Worm (Caenorhabditis elegans) whole organism, L1 larva: ENCODE measurements around the gene T11F9.7.
A peak's percentile ranks its signal among the peaks of the same experiment; 100 is the strongest.

Source experiments
- alr-1 ChIP-seq: fragments of 200-800 bp; sonication (Bioruptor generic); optimal IDR thresholded peaks from 2 replicates; lab custom pipeline; 2018; ENCODE audit warnings: borderline replicate concordance, mild to moderate bottlenecking, missing genetic modification characterization, missing compliant biosample characterization
- aly-2 ChIP-seq: fragments of 150-350 bp; optimal IDR thresholded peaks from 2 replicates; lab custom pipeline; 2014; ENCODE audit warnings: missing biosample characterization, missing genetic modification characterization
- ama-1 ChIP-seq: fragments of 150-350 bp; optimal IDR thresholded peaks from 2 replicates; lab custom pipeline; 2014
- ceh-82 ChIP-seq, 3 experiments: fragments of 150-350 bp in 1 of 3; sonication (generic microtip) in 2 of 3; optimal IDR thresholded peaks; 2 replicates each; lab custom pipeline; 2014 to 2017; ENCODE audit warnings: missing biosample characterization in 3 of 3, missing genetic modification characterization in 3 of 3
- ceh-90 ChIP-seq: sonication (generic microtip); optimal IDR thresholded peaks from 2 replicates; lab custom pipeline; 2016; ENCODE audit warnings: missing genetic modification characterization, missing compliant biosample characterization
- ces-1 ChIP-seq: fragments of 150-350 bp; optimal IDR thresholded peaks from 2 replicates; lab custom pipeline; 2014; ENCODE audit warnings: missing biosample characterization, missing genetic modification reagents, missing genetic modification characterization
- efl-1 ChIP-seq, 4 experiments: fragments of 150-350 bp; optimal IDR thresholded peaks in 3 of 4; peaks in 1 of 4; 1 replicate in 1 of 4; 2 replicates in 3 of 4; lab custom pipeline; 2014; ENCODE audit warnings: missing biosample characterization in 2 of 4, missing genetic modification characterization in 2 of 4, missing genetic modification reagents in 2 of 4
- efl-3 ChIP-seq: fragments of 200-800 bp; sonication (Bioruptor generic); optimal IDR thresholded peaks from 2 replicates; lab custom pipeline; 2018; ENCODE audit warnings: mild to moderate bottlenecking, missing genetic modification characterization, missing compliant biosample characterization
- elt-3 ChIP-seq, 6 experiments: fragments of 150-350 bp in 1 of 6; sonication (generic microtip); optimal IDR thresholded peaks; 2 replicates each; lab custom pipeline; 2017 to 2018; ENCODE audit warnings: missing biosample characterization in 6 of 6, missing genetic modification characterization in 6 of 6, inconsistent platforms in 1 of 6
- fkh-10 ChIP-seq: sonication (generic microtip); optimal IDR thresholded peaks from 2 replicates; lab custom pipeline; 2017; ENCODE audit warnings: missing biosample characterization, missing genetic modification reagents, missing genetic modification characterization
- irx-1 ChIP-seq: sonication (generic microtip); optimal IDR thresholded peaks from 2 replicates; lab custom pipeline; 2016; ENCODE audit warnings: missing genetic modification characterization, missing compliant biosample characterization
- lin-13 ChIP-seq: fragments of 150-350 bp; optimal IDR thresholded peaks from 2 replicates; lab custom pipeline; 2014; ENCODE audit warnings: missing biosample characterization, missing genetic modification reagents, missing genetic modification characterization
- lin-14 ChIP-seq: fragments of 200-800 bp; sonication (Bioruptor generic); optimal IDR thresholded peaks from 2 replicates; lab custom pipeline; 2018; ENCODE audit warnings: mild to moderate bottlenecking, missing genetic modification characterization, moderate library complexity, missing compliant biosample characterization
- lin-15B ChIP-seq: fragments of 150-350 bp; sonication (generic microtip); optimal IDR thresholded peaks from 3 replicates; lab custom pipeline; 2014; ENCODE audit warnings: missing biosample characterization, missing genetic modification characterization
- lsy-2 ChIP-seq, 2 experiments: fragments of 150-350 bp; optimal IDR thresholded peaks; 2 replicates each; lab custom pipeline; 2014; ENCODE audit warnings: missing biosample characterization in 2 of 2, missing genetic modification characterization in 2 of 2
- mef-2 ChIP-seq: fragments of 150-350 bp; optimal IDR thresholded peaks from 2 replicates; lab custom pipeline; 2014; ENCODE audit warnings: missing biosample characterization, missing genetic modification characterization
- nhr-12 ChIP-seq: sonication (generic microtip); optimal IDR thresholded peaks from 2 replicates; lab custom pipeline; 2017; ENCODE audit warnings: missing biosample characterization, missing genetic modification characterization
- nhr-19 ChIP-seq: fragments of 200-800 bp; sonication (Bioruptor generic); conservative IDR thresholded peaks from 2 replicates; pipeline ENCODE4 v1.3.6; 2022; ENCODE audit warnings: missing genetic modification characterization, missing compliant biosample characterization
- nhr-237 ChIP-seq: fragments of 150-350 bp; optimal IDR thresholded peaks from 2 replicates; lab custom pipeline; 2014; ENCODE audit warnings: missing biosample characterization, missing genetic modification characterization
- nhr-47 ChIP-seq: sonication (generic microtip); optimal IDR thresholded peaks from 2 replicates; lab custom pipeline; 2016; ENCODE audit warnings: mild to moderate bottlenecking, missing genetic modification characterization, moderate library complexity, missing compliant biosample characterization
- nhr-77 ChIP-seq: fragments of 150-350 bp; optimal IDR thresholded peaks from 2 replicates; lab custom pipeline; 2014; ENCODE audit warnings: missing biosample characterization, missing genetic modification characterization
- nhr-84 ChIP-seq: sonication (generic microtip); optimal IDR thresholded peaks from 2 replicates; lab custom pipeline; 2017; ENCODE audit warnings: missing biosample characterization, missing genetic modification characterization
- pag-3 ChIP-seq: sonication (generic microtip); optimal IDR thresholded peaks from 2 replicates; lab custom pipeline; 2017; ENCODE audit warnings: missing genetic modification characterization, mild to moderate bottlenecking, missing compliant biosample characterization, antibody characterized with exemption, borderline replicate concordance; ENCODE audit not compliant: insufficient read depth
- pax-3 ChIP-seq: fragments of 200-800 bp; sonication (Bioruptor generic); optimal IDR thresholded peaks from 2 replicates; lab custom pipeline; 2018; ENCODE audit warnings: mild to moderate bottlenecking, missing genetic modification characterization, moderate library complexity, missing compliant biosample characterization
- pqm-1 ChIP-seq: sonication (generic microtip); optimal IDR thresholded peaks from 3 replicates; lab custom pipeline; 2017; ENCODE audit warnings: missing biosample characterization, missing genetic modification characterization
- snu-23 ChIP-seq: sonication (generic microtip); optimal IDR thresholded peaks from 2 replicates; lab custom pipeline; 2016; ENCODE audit warnings: missing genetic modification characterization, missing compliant biosample characterization
- sox-4 ChIP-seq: sonication (generic microtip); optimal IDR thresholded peaks from 2 replicates; lab custom pipeline; 2016; ENCODE audit warnings: missing genetic modification characterization, missing compliant biosample characterization
- swsn-7 ChIP-seq: sonication (generic microtip); optimal IDR thresholded peaks from 2 replicates; lab custom pipeline; 2016; ENCODE audit warnings: missing genetic modification characterization, missing compliant biosample characterization
- tlp-1 ChIP-seq: fragments of 150-350 bp; optimal IDR thresholded peaks from 2 replicates; lab custom pipeline; 2014; ENCODE audit warnings: missing biosample characterization, missing genetic modification characterization
- unc-130 ChIP-seq: fragments of 150-350 bp; optimal IDR thresholded peaks from 2 replicates; lab custom pipeline; 2017; ENCODE audit warnings: missing biosample characterization, missing genetic modification characterization, inconsistent platforms
- unc-86 ChIP-seq: sonication (generic microtip); optimal IDR thresholded peaks from 2 replicates; lab custom pipeline; 2016; ENCODE audit warnings: missing genetic modification characterization, missing compliant biosample characterization
- unc-98 ChIP-seq: fragments of 200-800 bp; sonication (Bioruptor generic); IDR thresholded peaks from 2 replicates; pipeline ENCODE4 v1.3.6; 2022; ENCODE audit warnings: missing genetic modification characterization, missing compliant biosample characterization
- xbp-1 ChIP-seq: sonication (generic microtip); optimal IDR thresholded peaks from 2 replicates; lab custom pipeline; 2016; ENCODE audit warnings: missing genetic modification characterization, missing compliant biosample characterization
- zag-1 ChIP-seq: fragments of 150-350 bp; optimal IDR thresholded peaks from 2 replicates; lab custom pipeline; 2014; ENCODE audit warnings: missing biosample characterization, missing genetic modification characterization
- zip-4 ChIP-seq: fragments of 200-800 bp; sonication (Bioruptor generic); optimal IDR thresholded peaks from 2 replicates; lab custom pipeline; 2018; ENCODE audit warnings: mild to moderate bottlenecking, missing genetic modification characterization, moderate library complexity, missing compliant biosample characterization
- ztf-11 ChIP-seq, 2 experiments: sonication (generic microtip); optimal IDR thresholded peaks; 2 replicates each; lab custom pipeline; 2016 to 2017; ENCODE audit warnings: missing genetic modification characterization in 2 of 2, missing biosample characterization in 1 of 2, missing compliant biosample characterization in 1 of 2

Gene T11F9.7

DNA sequence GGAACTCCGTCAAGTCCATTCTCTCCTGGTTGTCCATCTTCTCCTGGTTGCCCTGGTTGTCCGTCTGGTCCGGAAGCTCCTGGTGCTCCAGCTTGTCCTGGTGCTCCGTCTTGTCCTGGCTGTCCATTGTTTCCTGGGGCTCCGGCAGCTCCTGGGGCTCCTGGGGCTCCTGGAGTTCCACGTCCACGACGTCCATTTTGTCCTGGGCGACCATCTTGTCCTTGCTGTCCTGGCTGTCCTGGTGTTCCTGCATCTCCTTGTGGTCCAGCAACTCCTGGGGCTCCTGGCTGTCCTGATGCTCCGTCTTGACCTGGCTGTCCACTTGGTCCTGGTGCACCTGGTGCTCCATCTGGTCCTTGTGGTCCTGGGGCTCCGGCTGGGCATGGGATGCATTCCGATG is 26.3 kb upstream of the T11F9.7 start:
- TF ChIP-seq aly-2 (tag; lab: Kevin White, UChicago) = no peak
- no peak for TF ChIP-seq nhr-12 (tag; lab: Kevin White, UChicago)
- no peak for TF ChIP-seq nhr-84 (tag; lab: Kevin White, UChicago)
- TF ChIP-seq pax-3 (tag; lab: Kevin White, UChicago) = no peak
- TF ChIP-seq pqm-1 = no peak
- no peak for TF ChIP-seq ztf-11 (tag; optimal IDR thresholded peaks at IDR 0.05; lab: Kevin White, UChicago)
- no peak for TF ChIP-seq swsn-7 (tag; lab: Kevin White, UChicago)
- no peak for TF ChIP-seq lin-15B (tag; lab: Kevin White, UChicago)
- no peak for TF ChIP-seq unc-98 (GFP tag; lab: Robert Waterston, UW)
- TF ChIP-seq nhr-237 (tag; lab: Kevin White, UChicago) = no peak
- TF ChIP-seq nhr-77 (tag; lab: Kevin White, UChicago) = no peak
- no peak for TF ChIP-seq efl-1 (optimal IDR thresholded peaks at IDR 0.05; lab: Kevin White, UChicago)
- TF ChIP-seq efl-1 (GFP tag; optimal IDR thresholded peaks at IDR 0.05 in 1 of 2; lab: Kevin White, UChicago) = no peak
- no peak for TF ChIP-seq irx-1
- no peak for TF ChIP-seq lsy-2 (tag; optimal IDR thresholded peaks at IDR 0.05; lab: Kevin White, UChicago)
- no peak for TF ChIP-seq unc-130 (tag; lab: Kevin White, UChicago)
- TF ChIP-seq zip-4 (GFP tag; lab: Kevin White, UChicago) = no peak

DNA sequence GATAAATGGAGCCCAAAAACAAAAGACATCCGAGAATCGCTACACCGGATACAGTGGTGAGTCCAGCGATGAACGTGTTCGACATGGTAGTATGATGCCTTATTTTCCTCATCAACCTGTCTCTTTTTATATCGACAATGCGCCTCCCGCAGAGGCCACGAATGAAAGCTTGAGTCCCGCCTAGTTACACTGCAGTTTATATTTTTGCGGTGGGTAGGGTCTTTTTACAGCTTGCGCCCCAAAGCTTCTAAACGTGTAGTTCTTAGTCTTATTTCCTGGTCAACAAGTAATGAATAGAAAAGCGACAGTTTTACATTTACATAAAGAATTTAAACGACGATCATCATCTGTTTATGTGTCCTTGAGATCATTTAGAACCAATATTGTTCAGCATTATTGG is 25.5 kb upstream of the T11F9.7 start, which contains the start of gene col-156:
TSS of gene col-156 (minus strand) at position 101 of the 400 bp plus-strand sequence.
- no peak for TF ChIP-seq pag-3 (tag; lab: Kevin White, UChicago)
- TF ChIP-seq ceh-82 (tag; optimal IDR thresholded peaks at IDR 0.05; lab: Kevin White, UChicago) = no peak
- TF ChIP-seq fkh-10 (GFP tag; lab: Kevin White, UChicago) = no peak
- TF ChIP-seq ceh-90 = no peak
- no peak for TF ChIP-seq nhr-77 (tag; lab: Kevin White, UChicago)
- TF ChIP-seq zip-4 (GFP tag; lab: Kevin White, UChicago) = no peak
- no peak for TF ChIP-seq nhr-47
- no peak for TF ChIP-seq snu-23
- TF ChIP-seq alr-1 = no peak
- no peak for TF ChIP-seq zag-1 (tag; lab: Kevin White, UChicago)
- TF ChIP-seq lin-13 = no peak
- no peak for TF ChIP-seq swsn-7 (tag; lab: Kevin White, UChicago)
- TF ChIP-seq tlp-1 = no peak
- no peak for TF ChIP-seq unc-86 (tag; lab: Kevin White, UChicago)
- no peak for TF ChIP-seq nhr-19
- no peak for TF ChIP-seq mef-2
- TF ChIP-seq ama-1 = no peak
- TF ChIP-seq sox-4 (tag; lab: Kevin White, UChicago) = no peak
- TF ChIP-seq nhr-237 (tag; lab: Kevin White, UChicago) = no peak

DNA sequence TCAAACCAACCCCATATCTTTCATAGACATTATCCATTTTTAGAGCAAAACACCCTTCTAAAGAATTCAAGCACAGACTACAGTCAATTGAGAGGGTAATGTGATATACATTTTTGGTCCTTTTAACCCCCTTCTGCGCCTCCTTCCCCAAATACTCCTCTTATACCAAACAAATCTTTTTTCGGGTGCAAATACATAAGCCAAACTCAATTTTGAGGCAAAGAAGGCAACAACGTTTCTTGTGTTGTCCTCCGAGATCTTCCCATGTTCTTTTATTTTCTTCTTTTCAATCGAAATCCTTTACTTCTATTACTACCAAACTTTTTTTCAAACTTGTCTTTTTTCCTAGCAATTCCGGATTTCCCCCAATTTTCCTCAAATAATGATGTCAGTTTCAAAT is 20.8 kb upstream of the T11F9.7 start:
- TF ChIP-seq lin-14 (peak; percentile 44), xbp-1 (tag; lab: Kevin White, UChicago) (no peak), unc-86 (tag; lab: Kevin White, UChicago) (no peak), swsn-7 (tag; lab: Kevin White, UChicago) (no peak), elt-3 (tag; optimal IDR thresholded peaks at IDR 0.05; lab: Kevin White, UChicago) (no peak), efl-3 (GFP tag; lab: Kevin White, UChicago) (no peak)
- TF ChIP-seq, all 84 proteins: peak for 1

DNA sequence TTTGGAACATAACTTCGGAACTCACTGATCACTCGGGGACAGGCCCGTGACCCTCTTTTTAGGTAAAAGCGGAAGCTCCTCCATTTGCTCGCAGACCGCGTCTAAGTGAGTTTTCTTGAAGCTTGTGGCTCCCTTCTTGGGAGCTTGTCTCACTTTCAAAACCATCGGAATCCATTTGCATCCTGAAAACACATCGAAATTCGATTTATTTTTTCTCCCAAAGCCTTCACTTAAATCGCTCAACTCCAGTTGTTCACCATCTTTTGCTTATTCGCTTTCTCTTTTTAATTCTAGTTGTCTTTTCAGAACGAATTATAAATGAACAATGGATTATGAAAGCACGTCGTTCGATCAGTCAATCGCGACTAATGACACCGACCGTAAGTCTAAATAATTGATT is 16.5 kb upstream of the T11F9.7 start, which contains the start of gene T11F9.1:
TSS of gene T11F9.1 (plus strand) at position 301 of the 400 bp plus-strand sequence.
- TF ChIP-seq ces-1 (GFP tag; lab: Kevin White, UChicago) (no peak), lin-14 (peak; percentile 51)
